Worm (Caenorhabditis elegans) whole organism, early embryonic: ENCODE measurements around the gene cbs-1.

ENCODE experiments used
- B0310.2 ChIP-seq: sonication (generic microtip); optimal IDR thresholded peaks from 2 replicates; lab custom pipeline; 2016; ENCODE audit warnings: mild to moderate bottlenecking, missing genetic modification characterization, missing compliant biosample characterization
- F13C5.2 ChIP-seq: sonication (generic microtip); optimal IDR thresholded peaks from 2 replicates; lab custom pipeline; 2017; ENCODE audit warnings: mild to moderate bottlenecking, missing genetic modification characterization, inconsistent platforms, missing compliant biosample characterization
- aly-1 ChIP-seq: sonication (generic microtip); optimal IDR thresholded peaks from 2 replicates; lab custom pipeline; 2016; ENCODE audit warnings: missing genetic modification characterization, missing compliant biosample characterization
- ama-1 ChIP-seq: fragments of 150-350 bp; optimal IDR thresholded peaks from 2 replicates; lab custom pipeline; 2014
- ceh-13 ChIP-seq: fragments of 200-800 bp; sonication (Bioruptor generic); optimal IDR thresholded peaks from 2 replicates; lab custom pipeline; 2018; ENCODE audit warnings: mild to moderate bottlenecking, missing genetic modification characterization, missing compliant biosample characterization
- ceh-36 ChIP-seq: sonication (generic microtip); optimal IDR thresholded peaks from 2 replicates; lab custom pipeline; 2016; ENCODE audit warnings: missing genetic modification characterization, inconsistent platforms, missing compliant biosample characterization
- ets-7 ChIP-seq: sonication (generic microtip); optimal IDR thresholded peaks from 2 replicates; lab custom pipeline; 2016; ENCODE audit warnings: missing genotype, missing genetic modification characterization, missing compliant biosample characterization
- flt-1 ChIP-seq: fragments of 200-800 bp; sonication (Bioruptor generic); IDR thresholded peaks from 2 replicates; pipeline ENCODE4 v1.3.6; 2022; ENCODE audit warnings: missing genetic modification characterization, missing compliant biosample characterization
- hmbx-1 ChIP-seq: sonication (generic microtip); optimal IDR thresholded peaks from 2 replicates; lab custom pipeline; 2016; ENCODE audit warnings: mild to moderate bottlenecking, missing genetic modification characterization, missing compliant biosample characterization
- hmg-4 ChIP-seq: fragments of 200-800 bp; sonication (Bioruptor generic); optimal IDR thresholded peaks from 2 replicates; lab custom pipeline; 2018; ENCODE audit warnings: mild to moderate bottlenecking, missing genetic modification characterization, missing compliant biosample characterization
- hnd-1 ChIP-seq: sonication (generic microtip); optimal IDR thresholded peaks from 2 replicates; lab custom pipeline; 2016; ENCODE audit warnings: missing genetic modification characterization, missing compliant biosample characterization
- pes-1 ChIP-seq: fragments of 200-800 bp; sonication (Bioruptor generic); IDR thresholded peaks from 2 replicates; pipeline ENCODE4 v1.3.6; 2022; ENCODE audit warnings: missing genetic modification reagents, missing genetic modification characterization, missing compliant biosample characterization
- scrt-1 ChIP-seq: fragments of 200-800 bp; sonication (Bioruptor generic); IDR thresholded peaks from 2 replicates; pipeline ENCODE4 v1.3.6; 2022; ENCODE audit warnings: missing genetic modification characterization, missing compliant biosample characterization
- sea-1 ChIP-seq: fragments of 200-800 bp; sonication (Bioruptor generic); conservative IDR thresholded peaks from 2 replicates; pipeline ENCODE4 v1.3.6; 2022; ENCODE audit warnings: missing genetic modification characterization, missing compliant biosample characterization
- tbx-11 ChIP-seq: fragments of 200-800 bp; sonication (Bioruptor generic); IDR thresholded peaks from 2 replicates; pipeline ENCODE4 v1.3.6; 2022; ENCODE audit warnings: missing genetic modification characterization, missing compliant biosample characterization
- tbx-37 ChIP-seq: fragments of 200-800 bp; sonication (Bioruptor generic); conservative IDR thresholded peaks from 2 replicates; pipeline ENCODE4 v1.3.6; 2022; ENCODE audit warnings: missing genetic modification reagents, missing genetic modification characterization, missing compliant biosample characterization
- tra-4 ChIP-seq: sonication (generic microtip); optimal IDR thresholded peaks from 2 replicates; lab custom pipeline; 2017; ENCODE audit warnings: missing genetic modification characterization, missing compliant biosample characterization

Gene cbs-1

DNA sequence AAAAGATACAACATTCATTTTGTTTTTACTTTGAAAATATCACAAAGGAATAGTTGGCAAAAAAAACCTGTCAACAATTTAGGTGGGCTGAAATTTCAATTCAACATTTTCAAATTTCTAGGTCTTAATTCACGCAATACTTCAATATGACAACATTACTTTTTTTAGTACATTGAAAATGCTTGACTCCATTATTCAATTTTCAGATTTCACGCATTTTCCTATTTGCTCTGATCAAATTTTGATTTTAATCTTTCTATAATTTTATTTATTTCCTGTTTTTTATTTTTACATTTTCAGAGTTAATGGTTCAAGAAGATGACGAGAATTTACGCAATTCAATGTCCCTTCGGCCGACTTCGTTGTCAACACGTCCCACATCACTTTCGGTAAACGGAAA lies 26.5 kb upstream of the cbs-1 start, which contains the start of gene mkk-4:
TSS of gene mkk-4 (plus strand) at position 301 of the 400 bp plus-strand sequence.
- TF ChIP-seq ama-1 (lab: Kevin White, UChicago) (no peak), ets-7 (tag; lab: Kevin White, UChicago) (no peak), aly-1 (no peak)

DNA sequence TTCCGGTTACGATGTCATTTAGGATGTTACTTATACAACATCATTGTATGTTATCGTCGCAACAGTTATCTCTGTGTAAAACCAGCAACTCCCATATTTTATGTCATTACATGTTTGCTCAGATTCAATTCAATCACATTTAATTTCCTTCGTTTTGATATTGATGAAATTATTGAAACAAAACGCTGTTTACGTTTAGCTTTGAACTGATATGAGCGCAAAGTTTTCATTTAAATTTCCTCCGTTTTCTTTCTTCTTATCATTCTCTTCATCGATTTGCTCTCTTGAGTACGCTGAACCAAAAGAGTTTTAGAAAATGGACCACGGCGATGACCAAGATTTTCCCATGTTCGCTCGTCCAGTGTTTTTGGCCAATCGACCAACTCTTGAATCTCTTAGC lies 23.2 kb upstream of the cbs-1 start, which contains the start of gene sek-6:
TSS of gene sek-6 (plus strand) at position 315 of the 400 bp plus-strand sequence.
- TF ChIP-seq sea-1 (GFP tag; lab: Robert Waterston, UW) (no peak), ceh-13 (GFP tag; lab: Kevin White, UChicago) (no peak), tbx-11 (GFP tag; lab: Robert Waterston, UW) (no peak), hmg-4 (no peak), tbx-37 (GFP tag; lab: Robert Waterston, UW) (no peak), pes-1 (GFP tag; lab: Robert Waterston, UW) (no peak), scrt-1 (GFP tag; lab: Robert Waterston, UW) (no peak), aly-1 (no peak), ceh-36 (tag; lab: Kevin White, UChicago) (no peak), B0310.2 (no peak), hnd-1 (no peak), ama-1 (lab: Kevin White, UChicago) (no peak), F13C5.2 (tag; lab: Kevin White, UChicago) (no peak), tra-4 (no peak), hmbx-1 (no peak)

ce11 chrX:10044473-10044872 lies 9.6 kb upstream of the cbs-1 start:
- TF ChIP-seq hmg-4 (no peak), flt-1 (GFP tag; lab: Robert Waterston, UW) (no peak), B0310.2 (no peak), aly-1 (no peak), hnd-1 (no peak), hmbx-1 (no peak)

ce11 chrX:10047325-10047724 lies 6.8 kb upstream of the cbs-1 start, which contains the start of gene ZC374.2:
Gene ZC374.2 (minus strand): TSS chrX:10047425.
- TF ChIP-seq tra-4 (no peak), tbx-37 (GFP tag; lab: Robert Waterston, UW) (no peak), ceh-36 (tag; lab: Kevin White, UChicago) (no peak), flt-1 (GFP tag; lab: Robert Waterston, UW) (no peak), sea-1 (GFP tag; lab: Robert Waterston, UW) (no peak), tbx-11 (GFP tag; lab: Robert Waterston, UW) (no peak), hnd-1 (no peak), hmg-4 (no peak), ets-7 (tag; lab: Kevin White, UChicago) (no peak), ceh-13 (GFP tag; lab: Kevin White, UChicago) (no peak), F13C5.2 (tag; lab: Kevin White, UChicago) (no peak), aly-1 (no peak), B0310.2 (no peak), scrt-1 (GFP tag; lab: Robert Waterston, UW) (no peak), ama-1 (lab: Kevin White, UChicago) (no peak), pes-1 (GFP tag; lab: Robert Waterston, UW) (no peak), hmbx-1 (no peak)

DNA sequence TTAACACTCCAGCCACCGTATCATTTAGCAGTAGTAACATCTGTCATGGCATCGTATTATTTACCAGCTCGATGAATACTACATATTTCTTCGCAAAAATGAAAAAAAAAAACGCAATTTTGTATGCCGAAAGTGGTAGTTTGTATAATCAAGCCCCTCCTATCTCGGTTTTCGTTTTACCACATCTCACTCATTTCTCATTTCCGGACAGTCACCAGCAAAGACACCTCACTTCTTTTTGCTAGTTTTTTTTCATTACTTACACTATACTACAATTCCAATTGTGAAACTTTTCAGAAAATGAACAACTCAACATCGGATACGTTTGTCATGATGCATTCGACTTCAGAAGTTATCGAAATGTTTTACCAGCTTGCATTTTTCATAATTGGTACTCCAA lies 4.9 kb upstream of the cbs-1 start, which contains the start of gene gnrr-3:
TSS of gene gnrr-3 (plus strand) at position 301 of the 400 bp plus-strand sequence.
- TF ChIP-seq B0310.2 = no peak
- no peak for TF ChIP-seq tbx-37 (GFP tag; lab: Robert Waterston, UW)
- no peak for TF ChIP-seq tbx-11 (GFP tag; lab: Robert Waterston, UW)
- no peak for TF ChIP-seq tra-4
- no peak for TF ChIP-seq hmg-4
- TF ChIP-seq pes-1 (GFP tag; lab: Robert Waterston, UW) = no peak
- TF ChIP-seq ets-7 (tag; lab: Kevin White, UChicago) = no peak
- TF ChIP-seq hmbx-1 = no peak
- no peak for TF ChIP-seq aly-1
- TF ChIP-seq ama-1 (lab: Kevin White, UChicago) = no peak
- TF ChIP-seq ceh-13 (GFP tag; lab: Kevin White, UChicago) = no peak
- TF ChIP-seq hnd-1 = no peak
- TF ChIP-seq scrt-1 (GFP tag; lab: Robert Waterston, UW) = no peak
- TF ChIP-seq ceh-36 (tag; lab: Kevin White, UChicago) = no peak
- TF ChIP-seq sea-1 (GFP tag; lab: Robert Waterston, UW) = no peak
- no peak for TF ChIP-seq flt-1 (GFP tag; lab: Robert Waterston, UW)
- TF ChIP-seq F13C5.2 (tag; lab: Kevin White, UChicago) = no peak

ce11 chrX:10051625-10052024 lies 2.5 kb upstream of the cbs-1 start:
- TF ChIP-seq hnd-1 = no peak

DNA sequence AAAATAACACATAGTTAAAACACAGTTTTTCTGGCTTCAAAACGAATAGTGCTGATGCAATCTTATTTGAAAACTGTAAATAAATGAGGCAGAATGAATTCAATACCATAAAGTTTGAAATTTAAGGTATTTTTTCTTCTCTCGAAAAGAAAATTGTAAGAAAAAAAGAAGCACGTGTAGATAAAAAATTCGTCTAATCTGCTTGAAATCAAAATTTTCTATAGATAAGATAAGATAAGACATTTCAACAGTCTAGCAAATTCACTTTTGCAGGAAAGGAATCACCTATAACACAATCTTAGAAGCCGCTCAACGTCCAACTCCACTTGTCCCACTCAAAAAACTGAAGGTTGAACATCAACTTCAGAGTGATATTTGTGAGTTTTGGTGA lies 330 bp downstream of the cbs-1 start:
- no peak for TF ChIP-seq hnd-1
- TF ChIP-seq ets-7 (tag; lab: Kevin White, UChicago) = no peak
- no peak for TF ChIP-seq tbx-37 (GFP tag; lab: Robert Waterston, UW)
- TF ChIP-seq tbx-11 (GFP tag; lab: Robert Waterston, UW) = no peak
- TF ChIP-seq scrt-1 (GFP tag; lab: Robert Waterston, UW) = no peak
- TF ChIP-seq ceh-36 (tag; lab: Kevin White, UChicago) = no peak
- TF ChIP-seq hmg-4 = no peak
- TF ChIP-seq B0310.2 = no peak
- no peak for TF ChIP-seq hmbx-1
- TF ChIP-seq F13C5.2 (tag; lab: Kevin White, UChicago) = no peak
- TF ChIP-seq pes-1 (GFP tag; lab: Robert Waterston, UW) = no peak
- TF ChIP-seq flt-1 (GFP tag; lab: Robert Waterston, UW) = no peak
- no peak for TF ChIP-seq ceh-13 (GFP tag; lab: Kevin White, UChicago)
- no peak for TF ChIP-seq ama-1 (lab: Kevin White, UChicago)
- no peak for TF ChIP-seq sea-1 (GFP tag; lab: Robert Waterston, UW)
- no peak for TF ChIP-seq tra-4
- TF ChIP-seq aly-1 = no peak

DNA sequence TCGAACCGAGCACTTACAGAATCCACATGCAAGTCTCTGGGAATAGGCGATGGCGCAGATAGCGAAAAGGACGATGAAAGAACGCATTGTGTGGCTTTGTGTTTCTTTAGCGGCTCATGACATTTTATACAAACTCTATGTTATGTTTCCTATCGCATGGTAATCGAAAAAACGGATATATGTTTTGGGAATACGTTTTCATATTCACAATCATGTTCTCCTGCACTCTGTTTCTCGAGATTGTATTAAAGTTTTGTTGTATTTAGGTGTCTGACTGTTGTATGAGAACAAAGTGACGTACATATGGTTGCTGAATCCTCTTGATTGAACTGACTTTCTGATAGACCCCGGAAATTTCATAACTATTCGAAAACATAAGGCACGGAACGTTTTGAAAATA lies 4.3 kb downstream of the cbs-1 start, which contains the start of gene ZC373.2:
TSS of gene ZC373.2 (minus strand) at position 101 of the 400 bp plus-strand sequence.
- TF ChIP-seq ama-1 (lab: Kevin White, UChicago) = no peak
- TF ChIP-seq hmg-4 = no peak
- TF ChIP-seq ets-7 (tag; lab: Kevin White, UChicago) = no peak
- no peak for TF ChIP-seq pes-1 (GFP tag; lab: Robert Waterston, UW)
- no peak for TF ChIP-seq B0310.2
- no peak for TF ChIP-seq hmbx-1
- TF ChIP-seq ceh-36 (tag; lab: Kevin White, UChicago) = no peak
- no peak for TF ChIP-seq sea-1 (GFP tag; lab: Robert Waterston, UW)
- no peak for TF ChIP-seq aly-1
- TF ChIP-seq F13C5.2 (tag; lab: Kevin White, UChicago) = no peak
- TF ChIP-seq flt-1 (GFP tag; lab: Robert Waterston, UW) = no peak
- TF ChIP-seq tbx-37 (GFP tag; lab: Robert Waterston, UW) = no peak
- no peak for TF ChIP-seq tbx-11 (GFP tag; lab: Robert Waterston, UW)
- no peak for TF ChIP-seq ceh-13 (GFP tag; lab: Kevin White, UChicago)
- no peak for TF ChIP-seq scrt-1 (GFP tag; lab: Robert Waterston, UW)
- TF ChIP-seq tra-4 = no peak
- no peak for TF ChIP-seq hnd-1
